Worm (Caenorhabditis elegans): ENCODE results near the gene C47A4.3.
A peak's percentile ranks its signal among the peaks of the same experiment; 100 is the strongest.

The C47A4.3 gene

DNA sequence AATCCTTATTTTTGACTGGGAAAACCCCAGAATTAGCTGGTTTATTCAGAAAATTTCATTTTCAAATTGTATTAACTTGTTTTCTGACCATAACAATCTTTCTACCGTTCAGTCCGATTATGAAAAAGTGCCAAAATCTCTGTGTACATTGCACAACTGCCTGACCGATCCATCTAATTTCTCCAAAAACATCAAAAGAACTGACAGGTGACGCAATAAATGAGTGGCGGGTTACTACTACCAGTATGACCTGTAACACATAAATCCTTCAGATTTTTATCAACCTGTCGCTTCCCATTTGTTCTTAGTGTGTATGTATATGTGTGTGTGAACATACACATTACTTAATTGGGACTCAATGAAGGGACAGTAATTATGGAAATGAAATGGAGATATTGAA lies 25.4 kb downstream of the C47A4.3 start:
- no peak for TF ChIP-seq nhr-237 (tag; optimal IDR thresholded peaks at IDR 0.05)
- no peak for TF ChIP-seq ham-2 (GFP tag; optimal IDR thresholded peaks at IDR 0.05)
- TF ChIP-seq mab-5 (tag; optimal IDR thresholded peaks at IDR 0.05): no peak
- TF ChIP-seq blmp-1 (tag; optimal IDR thresholded peaks at IDR 0.05): no peak
- no peak for TF ChIP-seq ces-1 (GFP tag; optimal IDR thresholded peaks at IDR 0.05)
- TF ChIP-seq unc-62 (GFP tag; optimal IDR thresholded peaks at IDR 0.05): peak; percentile 99
- TF ChIP-seq unc-120 (tag; optimal IDR thresholded peaks at IDR 0.05; ENCODE audit: poor library complexity, severe bottlenecking): no peak
- TF ChIP-seq mep-1 (tag; optimal IDR thresholded peaks at IDR 0.05): no peak
- TF ChIP-seq ztf-11 (tag; optimal IDR thresholded peaks at IDR 0.05): no peak
- no peak for TF ChIP-seq ceh-39 (tag; optimal IDR thresholded peaks at IDR 0.05)
- no peak for TF ChIP-seq nhr-12 (tag; optimal IDR thresholded peaks at IDR 0.05)
- TF ChIP-seq unc-39 (tag; optimal IDR thresholded peaks at IDR 0.05): no peak
- no peak for TF ChIP-seq mls-2 (tag; optimal IDR thresholded peaks at IDR 0.05)
- no peak for TF ChIP-seq lin-13 (tag; optimal IDR thresholded peaks at IDR 0.05)
- no peak for TF ChIP-seq elt-3 (tag; optimal IDR thresholded peaks at IDR 0.05)
- peak; percentile 97 for TF ChIP-seq nhr-2 (tag; optimal IDR thresholded peaks at IDR 0.05)
- no peak for TF ChIP-seq snpc-4 (tag; optimal IDR thresholded peaks at IDR 0.05)
- no peak for TF ChIP-seq flh-1 (GFP tag; optimal IDR thresholded peaks at IDR 0.05)
- no peak for TF ChIP-seq nhr-76 (tag; optimal IDR thresholded peaks at IDR 0.05)
- TF ChIP-seq sptf-1 (tag; optimal IDR thresholded peaks at IDR 0.05): no peak
- no peak for TF ChIP-seq cnd-1 (tag; optimal IDR thresholded peaks at IDR 0.05)
- TF ChIP-seq zip-8 (tag; optimal IDR thresholded peaks at IDR 0.05): peak; percentile 59
- TF ChIP-seq lsy-2 (tag; optimal IDR thresholded peaks at IDR 0.05): no peak
- peak; percentile 73 for TF ChIP-seq elt-1 (tag; optimal IDR thresholded peaks at IDR 0.05; ENCODE audit: borderline replicate concordance, insufficient read depth)

DNA sequence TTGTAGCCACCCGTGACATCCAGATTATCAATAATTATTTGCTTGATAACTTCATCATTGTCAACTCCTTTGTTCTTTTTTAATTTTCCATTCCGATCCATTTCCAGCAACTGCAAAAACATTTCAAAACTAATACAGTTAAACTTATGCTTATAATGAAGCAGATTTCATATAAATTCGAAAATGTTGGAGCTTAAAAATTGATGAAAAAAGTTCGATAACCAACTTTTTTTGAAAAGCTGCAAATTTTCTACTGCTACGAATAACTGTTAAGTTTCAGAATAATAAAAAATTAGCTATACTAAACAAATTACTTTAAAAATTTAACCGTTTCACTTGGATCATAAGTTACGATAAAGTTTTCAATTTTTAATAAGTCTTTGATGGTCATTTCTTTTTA lies 25.9 kb downstream of the C47A4.3 start, which contains the start of gene C47A4.1:
Gene C47A4.1, minus strand, starts transcription at position 101 of the 400 bp plus-strand sequence.
- TF ChIP-seq unc-62 (GFP tag; optimal IDR thresholded peaks at IDR 0.05) (no peak), sptf-1 (tag; optimal IDR thresholded peaks at IDR 0.05) (no peak), tbx-8 (GFP tag; optimal IDR thresholded peaks at IDR 0.05) (no peak), mep-1 (tag; optimal IDR thresholded peaks at IDR 0.05) (no peak), mab-5 (tag; optimal IDR thresholded peaks at IDR 0.05) (no peak), ceh-83 (GFP tag; optimal IDR thresholded peaks at IDR 0.05) (no peak), unc-120 (tag; optimal IDR thresholded peaks at IDR 0.05; ENCODE audit: poor library complexity, severe bottlenecking) (no peak), lsy-2 (tag; optimal IDR thresholded peaks at IDR 0.05) (no peak), ham-2 (GFP tag; optimal IDR thresholded peaks at IDR 0.05) (no peak), lin-32 (GFP tag; optimal IDR thresholded peaks at IDR 0.05) (no peak), nhr-12 (tag; optimal IDR thresholded peaks at IDR 0.05) (no peak), nhr-28 (tag; optimal IDR thresholded peaks at IDR 0.05) (no peak), snpc-4 (tag; optimal IDR thresholded peaks at IDR 0.05) (no peak), nhr-237 (tag; optimal IDR thresholded peaks at IDR 0.05) (no peak), sem-2 (GFP tag; optimal IDR thresholded peaks at IDR 0.05) (no peak), unc-39 (tag; optimal IDR thresholded peaks at IDR 0.05) (no peak), ceh-39 (tag; optimal IDR thresholded peaks at IDR 0.05) (no peak), nhr-2 (tag; optimal IDR thresholded peaks at IDR 0.05) (no peak), flh-1 (GFP tag; optimal IDR thresholded peaks at IDR 0.05) (no peak)

DNA sequence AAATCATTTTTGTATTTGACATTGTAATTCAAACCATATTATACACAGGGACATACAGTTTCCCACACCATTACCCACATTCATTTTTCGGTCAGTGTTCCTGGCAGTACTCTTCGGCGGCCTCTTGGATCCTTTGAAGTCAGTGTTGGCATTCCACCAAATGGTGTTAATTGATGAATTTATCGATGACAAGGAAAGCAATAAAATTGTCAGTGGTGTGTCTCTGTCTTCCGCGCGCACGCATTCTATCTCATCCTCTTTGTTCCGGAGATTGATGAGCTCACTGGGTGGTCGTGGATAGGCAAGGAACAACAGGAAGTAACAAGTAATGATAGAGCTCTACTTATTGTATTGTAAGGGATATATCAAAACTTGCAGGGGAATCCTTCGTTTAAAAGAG lies 31.8 kb downstream of the C47A4.3 start:
- TF ChIP-seq ceh-39 (tag; optimal IDR thresholded peaks at IDR 0.05) (no peak), mep-1 (tag; optimal IDR thresholded peaks at IDR 0.05) (no peak), M03D4.4 (tag; optimal IDR thresholded peaks at IDR 0.05) (no peak), hlh-1 (tag; optimal IDR thresholded peaks at IDR 0.05) (peak; percentile 47), unc-62 (GFP tag; optimal IDR thresholded peaks at IDR 0.05) (peak; percentile 92), lsy-2 (tag; optimal IDR thresholded peaks at IDR 0.05) (no peak)

DNA sequence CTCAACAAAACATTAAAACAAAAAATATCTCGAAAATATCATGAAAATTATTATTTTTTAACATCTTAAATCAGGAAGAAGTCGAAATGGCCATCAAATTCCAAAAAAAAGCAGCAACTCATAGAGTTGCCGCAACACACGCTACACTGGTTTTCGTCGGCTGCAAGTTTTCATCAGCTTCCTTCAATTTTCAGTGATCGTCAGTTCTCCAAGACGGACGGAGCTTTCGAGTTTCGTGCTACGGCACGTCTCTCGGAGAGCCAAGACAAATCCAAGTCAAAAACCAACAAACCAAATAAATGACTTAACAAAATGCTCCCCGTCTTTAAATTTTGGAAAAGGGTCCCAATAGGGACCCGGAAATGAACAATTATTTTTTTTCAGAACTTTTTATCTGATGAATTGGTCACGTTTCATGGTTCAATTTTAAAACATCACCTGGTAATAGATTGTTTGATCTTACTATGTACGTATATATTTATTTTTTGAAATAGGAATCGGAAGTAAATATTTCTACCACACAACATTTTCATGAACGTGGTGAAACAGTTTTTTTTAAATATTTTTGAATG lies 33.0 kb downstream of the C47A4.3 start:
- TF ChIP-seq bed-3 (GFP tag; optimal IDR thresholded peaks at IDR 0.05): no peak
- TF ChIP-seq nhr-2 (tag; optimal IDR thresholded peaks at IDR 0.05): no peak
- TF ChIP-seq flh-1 (GFP tag; optimal IDR thresholded peaks at IDR 0.05): no peak
- no peak for TF ChIP-seq tbx-8 (GFP tag; optimal IDR thresholded peaks at IDR 0.05)
- TF ChIP-seq unc-120 (tag; optimal IDR thresholded peaks at IDR 0.05; ENCODE audit: poor library complexity, severe bottlenecking): no peak
- TF ChIP-seq drap-1 (GFP tag; optimal IDR thresholded peaks at IDR 0.05): no peak
- no peak for TF ChIP-seq mls-2 (tag; optimal IDR thresholded peaks at IDR 0.05)
- TF ChIP-seq M03D4.4 (tag; optimal IDR thresholded peaks at IDR 0.05): no peak

Data from whole organism, mixed stage, embryonic.